Worm (Caenorhabditis elegans) whole organism, young adult: ENCODE measurements around the gene gpa-7.

Source experiments
- B0019.2 ChIP-seq: fragments of 200-800 bp; sonication (Bioruptor generic); conservative IDR thresholded peaks from 2 replicates; pipeline ENCODE4 v1.3.6; 2022; ENCODE audit warnings: missing genetic modification reagents, missing genetic modification characterization, missing compliant biosample characterization
- B0035.1 ChIP-seq: sonication (generic microtip); optimal IDR thresholded peaks from 2 replicates; lab custom pipeline; 2016; ENCODE audit warnings: missing genetic modification characterization, mild to moderate bottlenecking, missing compliant biosample characterization, missing genotype, missing genetic modification reagents
- B0261.1 ChIP-seq: sonication (generic microtip); optimal IDR thresholded peaks from 2 replicates; lab custom pipeline; 2016; ENCODE audit warnings: mild to moderate bottlenecking, missing genetic modification characterization, moderate library complexity, missing compliant biosample characterization
- C17E4.6 ChIP-seq: fragments of 200-800 bp; sonication (Bioruptor generic); IDR thresholded peaks from 2 replicates; pipeline ENCODE4 v1.3.6; 2022; ENCODE audit warnings: missing genetic modification reagents, missing genetic modification characterization, missing compliant biosample characterization
- F22D6.2 ChIP-seq: sonication (generic microtip); optimal IDR thresholded peaks from 2 replicates; lab custom pipeline; 2016; ENCODE audit warnings: mild to moderate bottlenecking, missing genetic modification characterization, missing compliant biosample characterization
- F33H1.4 ChIP-seq: fragments of 200-800 bp; sonication (Bioruptor generic); IDR thresholded peaks from 2 replicates; pipeline ENCODE4 v1.3.6; 2022; ENCODE audit warnings: missing genetic modification reagents, missing genetic modification characterization, missing compliant biosample characterization
- F39B2.1 ChIP-seq: fragments of 200-800 bp; sonication (Bioruptor generic); IDR thresholded peaks from 2 replicates; pipeline ENCODE4 v1.3.6; 2022; ENCODE audit warnings: missing genetic modification reagents, missing genetic modification characterization, missing compliant biosample characterization
- F49E8.2 ChIP-seq: sonication (generic microtip); optimal IDR thresholded peaks from 3 replicates; lab custom pipeline; 2017; ENCODE audit warnings: missing genetic modification characterization, mild to moderate bottlenecking, missing compliant biosample characterization, antibody characterized with exemption, moderate library complexity; ENCODE audit not compliant: insufficient read depth
- F52B5.7 ChIP-seq: sonication (generic microtip); optimal IDR thresholded peaks from 2 replicates; lab custom pipeline; 2016; ENCODE audit warnings: mild to moderate bottlenecking, missing genetic modification characterization, missing compliant biosample characterization
- F57C9.4 ChIP-seq: sonication (generic microtip); optimal IDR thresholded peaks from 2 replicates; lab custom pipeline; 2017; ENCODE audit warnings: mild to moderate bottlenecking, missing genetic modification characterization, missing compliant biosample characterization
- K12H6.12 ChIP-seq: fragments of 200-800 bp; sonication (Bioruptor generic); optimal IDR thresholded peaks from 2 replicates; lab custom pipeline; 2018; ENCODE audit warnings: mild to moderate bottlenecking, missing genetic modification characterization, missing compliant biosample characterization
- Y79H2A.3 ChIP-seq: fragments of 200-800 bp; sonication (Bioruptor generic); conservative IDR thresholded peaks from 2 replicates; pipeline ENCODE4 v1.3.6; 2022; ENCODE audit warnings: missing genetic modification reagents, missing genetic modification characterization, missing compliant biosample characterization
- Y95B8A.8 ChIP-seq: fragments of 200-800 bp; sonication (Bioruptor generic); IDR thresholded peaks from 2 replicates; pipeline ENCODE4 v1.3.6; 2022; ENCODE audit warnings: missing genetic modification reagents, missing genetic modification characterization, missing compliant biosample characterization
- athp-1 ChIP-seq: sonication (generic microtip); optimal IDR thresholded peaks from 2 replicates; lab custom pipeline; 2017; ENCODE audit warnings: mild to moderate bottlenecking, missing genetic modification characterization, missing compliant biosample characterization
- attf-3 ChIP-seq: fragments of 200-800 bp; sonication (Bioruptor generic); conservative IDR thresholded peaks from 2 replicates; pipeline ENCODE4 v1.3.6; 2022; ENCODE audit warnings: missing genetic modification reagents, missing genetic modification characterization, missing compliant biosample characterization
- attf-6 ChIP-seq: fragments of 200-800 bp; sonication (Bioruptor generic); IDR thresholded peaks from 2 replicates; pipeline ENCODE4 v1.3.6; 2022; ENCODE audit warnings: missing genetic modification reagents, missing genetic modification characterization, missing compliant biosample characterization
- ccch-3 ChIP-seq: fragments of 200-800 bp; sonication (Bioruptor generic); optimal IDR thresholded peaks from 2 replicates; lab custom pipeline; 2018; ENCODE audit warnings: mild to moderate bottlenecking, missing genetic modification characterization, missing compliant biosample characterization
- cebp-1 ChIP-seq, 2 experiments: fragments of 200-800 bp in 1 of 2; sonication (Bioruptor generic) in 1 of 2; sonication (generic microtip) in 1 of 2; IDR thresholded peaks in 1 of 2; optimal IDR thresholded peaks in 1 of 2; 2 replicates each; pipeline versions ENCODE4 v1.3.6 to Lab custom; 2017 to 2022; ENCODE audit warnings: missing compliant biosample characterization in 2 of 2, missing genetic modification characterization in 2 of 2, mild to moderate bottlenecking in 1 of 2, missing genetic modification reagents in 1 of 2, moderate library complexity in 1 of 2
- cebp-2 ChIP-seq: fragments of 200-800 bp; sonication (Bioruptor generic); IDR thresholded peaks from 2 replicates; pipeline ENCODE4 v1.3.6; 2022; ENCODE audit warnings: missing genetic modification characterization, missing compliant biosample characterization
- ceh-100 ChIP-seq: fragments of 200-800 bp; sonication (Bioruptor generic); IDR thresholded peaks from 2 replicates; pipeline ENCODE4 v1.3.6; 2022; ENCODE audit warnings: missing genetic modification reagents, missing genetic modification characterization, missing compliant biosample characterization
- ceh-27 ChIP-seq: fragments of 200-800 bp; sonication (Bioruptor generic); optimal IDR thresholded peaks from 2 replicates; lab custom pipeline; 2018; ENCODE audit warnings: mild to moderate bottlenecking, missing genetic modification characterization, moderate library complexity, missing compliant biosample characterization
- ceh-58 ChIP-seq: fragments of 200-800 bp; sonication (Bioruptor generic); IDR thresholded peaks from 2 replicates; pipeline ENCODE4 v1.3.6; 2022; ENCODE audit warnings: missing genetic modification characterization, missing compliant biosample characterization
- ceh-91 ChIP-seq: fragments of 200-800 bp; sonication (Bioruptor generic); IDR thresholded peaks from 2 replicates; pipeline ENCODE4 v1.3.6; 2022; ENCODE audit warnings: missing genetic modification reagents, missing genetic modification characterization, missing compliant biosample characterization
- dpl-1 ChIP-seq: fragments of 150-350 bp; optimal IDR thresholded peaks from 2 replicates; lab custom pipeline; 2014; ENCODE audit warnings: missing biosample characterization, missing genetic modification reagents, missing genetic modification characterization
- egl-18 ChIP-seq: fragments of 200-800 bp; sonication (Bioruptor generic); IDR thresholded peaks from 2 replicates; pipeline ENCODE4 v1.3.6; 2022; ENCODE audit warnings: missing genetic modification reagents, missing genetic modification characterization, missing compliant biosample characterization
- ets-4 ChIP-seq: fragments of 200-800 bp; sonication (Bioruptor generic); optimal IDR thresholded peaks from 2 replicates; lab custom pipeline; 2018; ENCODE audit warnings: mild to moderate bottlenecking, missing genetic modification characterization, missing compliant biosample characterization
- fkh-3 ChIP-seq: sonication (generic microtip); optimal IDR thresholded peaks from 2 replicates; lab custom pipeline; 2016; ENCODE audit warnings: mild to moderate bottlenecking, missing genetic modification characterization, missing compliant biosample characterization
- gei-17 ChIP-seq: fragments of 200-800 bp; sonication (Bioruptor generic); optimal IDR thresholded peaks from 2 replicates; lab custom pipeline; 2018; ENCODE audit warnings: mild to moderate bottlenecking, missing genetic modification characterization, missing compliant biosample characterization
- hlh-26 ChIP-seq: fragments of 200-800 bp; sonication (Bioruptor generic); conservative IDR thresholded peaks from 2 replicates; pipeline ENCODE4 v1.3.6; 2022; ENCODE audit warnings: missing genetic modification reagents, missing genetic modification characterization, missing compliant biosample characterization
- hmg-20 ChIP-seq: fragments of 200-800 bp; sonication (Bioruptor generic); IDR thresholded peaks from 2 replicates; pipeline ENCODE4 v1.3.6; 2022; ENCODE audit warnings: missing genetic modification reagents, missing genetic modification characterization, missing compliant biosample characterization
- madf-10 ChIP-seq: sonication (generic microtip); optimal IDR thresholded peaks from 2 replicates; lab custom pipeline; 2016; ENCODE audit warnings: mild to moderate bottlenecking, missing genetic modification characterization, missing compliant biosample characterization
- madf-6 ChIP-seq: fragments of 200-800 bp; sonication (Bioruptor generic); IDR thresholded peaks from 2 replicates; pipeline ENCODE4 v1.3.6; 2022; ENCODE audit warnings: missing genetic modification reagents, missing genetic modification characterization, missing compliant biosample characterization
- mel-28 ChIP-seq: sonication (generic microtip); optimal IDR thresholded peaks from 2 replicates; lab custom pipeline; 2016; ENCODE audit warnings: borderline replicate concordance, mild to moderate bottlenecking, missing genetic modification characterization, missing compliant biosample characterization
- mes-4 ChIP-seq: sonication (generic microtip); optimal IDR thresholded peaks from 2 replicates; lab custom pipeline; 2016; ENCODE audit warnings: missing genotype, missing genetic modification characterization, missing compliant biosample characterization
- nfyb-1 ChIP-seq: fragments of 200-800 bp; sonication (Bioruptor generic); IDR thresholded peaks from 2 replicates; pipeline ENCODE4 v1.3.6; 2022; ENCODE audit warnings: missing genetic modification reagents, missing genetic modification characterization, missing compliant biosample characterization
- pbrm-1 ChIP-seq: fragments of 200-800 bp; sonication (Bioruptor generic); IDR thresholded peaks from 2 replicates; pipeline ENCODE4 v1.3.6; 2022; ENCODE audit warnings: missing genetic modification reagents, missing genetic modification characterization, missing compliant biosample characterization
- pha-4 ChIP-seq: fragments of 150-350 bp; sonication (generic microtip); optimal IDR thresholded peaks from 2 replicates; lab custom pipeline; 2014; ENCODE audit warnings: missing biosample characterization, missing genetic modification reagents, missing genetic modification characterization
- rcor-1 ChIP-seq: fragments of 200-800 bp; sonication (Bioruptor generic); IDR thresholded peaks from 2 replicates; pipeline ENCODE4 v1.3.6; 2022; ENCODE audit warnings: missing genetic modification reagents, missing genetic modification characterization, missing compliant biosample characterization
- repo-1 ChIP-seq: sonication (generic microtip); optimal IDR thresholded peaks from 2 replicates; lab custom pipeline; 2017; ENCODE audit warnings: mild to moderate bottlenecking, missing genetic modification characterization, missing compliant biosample characterization
- sdz-38 ChIP-seq: sonication (generic microtip); optimal IDR thresholded peaks from 2 replicates; lab custom pipeline; 2016; ENCODE audit warnings: missing genotype, missing genetic modification characterization, missing compliant biosample characterization
- sptf-2 ChIP-seq: fragments of 200-800 bp; sonication (Bioruptor generic); optimal IDR thresholded peaks from 2 replicates; lab custom pipeline; 2018; ENCODE audit warnings: mild to moderate bottlenecking, missing genetic modification characterization, missing compliant biosample characterization
- tbp1 ChIP-seq: fragments of 200-800 bp; sonication (Bioruptor generic); optimal IDR thresholded peaks from 2 replicates; lab custom pipeline; 2018; ENCODE audit warnings: mild to moderate bottlenecking, missing genetic modification characterization, missing compliant biosample characterization
- tlf-1 ChIP-seq: fragments of 200-800 bp; sonication (Bioruptor generic); optimal IDR thresholded peaks from 2 replicates; lab custom pipeline; 2018; ENCODE audit warnings: mild to moderate bottlenecking, missing genetic modification characterization, missing compliant biosample characterization
- unc-130 ChIP-seq: sonication (generic microtip); optimal IDR thresholded peaks from 2 replicates; lab custom pipeline; 2016; ENCODE audit warnings: missing genetic modification reagents, missing genetic modification characterization, missing compliant biosample characterization
- xnd-1 ChIP-seq: sonication (generic microtip); optimal IDR thresholded peaks from 2 replicates; lab custom pipeline; 2016; ENCODE audit warnings: missing genotype, missing genetic modification reagents, missing genetic modification characterization, missing compliant biosample characterization
- zim-3 ChIP-seq: sonication (generic microtip); optimal IDR thresholded peaks from 2 replicates; lab custom pipeline; 2017; ENCODE audit warnings: mild to moderate bottlenecking, missing genetic modification characterization, moderate library complexity, missing compliant biosample characterization
- ztf-18 ChIP-seq: sonication (generic microtip); optimal IDR thresholded peaks from 2 replicates; lab custom pipeline; 2016; ENCODE audit warnings: missing genotype, mild to moderate bottlenecking, missing genetic modification characterization, missing compliant biosample characterization
- ztf-25 ChIP-seq: fragments of 200-800 bp; sonication (Bioruptor generic); IDR thresholded peaks from 2 replicates; pipeline ENCODE4 v1.3.6; 2022; ENCODE audit warnings: missing genetic modification reagents, missing genetic modification characterization, missing compliant biosample characterization
- ztf-6 ChIP-seq: fragments of 200-800 bp; sonication (Bioruptor generic); IDR thresholded peaks from 2 replicates; pipeline ENCODE4 v1.3.6; 2022; ENCODE audit warnings: missing genetic modification reagents, missing genetic modification characterization, missing compliant biosample characterization

Gene gpa-7

ce11 chrIV:10373772-10374288 lies 30.0 kb upstream of the gpa-7 start, which contains the start of gene mpz-5 (continued):
- TF ChIP-seq pbrm-1 (GFP tag; lab: Robert Waterston, UW) (peak; percentile 68; the same call in 1 of the 2 replicates), dpl-1 (GFP tag; lab: Kevin White, UChicago) (peak; percentile 11), gei-17 (GFP tag; lab: Kevin White, UChicago) (no peak), ztf-6 (GFP tag; lab: Robert Waterston, UW) (no peak), C17E4.6 (GFP tag; lab: Robert Waterston, UW) (no peak), madf-6 (GFP tag; lab: Robert Waterston, UW) (peak; percentile 54; the same call in 1 of the 2 replicates), athp-1 (tag; lab: Kevin White, UChicago) (no peak), attf-3 (GFP tag; lab: Robert Waterston, UW) (no peak), hlh-26 (GFP tag; lab: Robert Waterston, UW) (no peak), zim-3 (no peak), pha-4 (tag; lab: Kevin White, UChicago) (no peak), mel-28 (tag; lab: Kevin White, UChicago) (no peak), ceh-100 (GFP tag; lab: Robert Waterston, UW) (no peak), ceh-27 (GFP tag; lab: Kevin White, UChicago) (no peak), B0261.1 (tag; lab: Kevin White, UChicago) (no peak), F52B5.7 (tag; lab: Kevin White, UChicago) (no peak), K12H6.12 (tag; lab: Kevin White, UChicago) (no peak), ztf-18 (tag; lab: Kevin White, UChicago) (peak; percentile 96), F57C9.4 (no peak), ccch-3 (no peak), nfyb-1 (peak; percentile 67), unc-130 (GFP tag; lab: Kevin White, UChicago) (no peak), repo-1 (tag; lab: Kevin White, UChicago) (no peak), fkh-3 (tag; lab: Kevin White, UChicago) (no peak), tbp1 (GFP tag; lab: Kevin White, UChicago) (peak; percentile 22), hmg-20 (GFP tag; lab: Robert Waterston, UW) (0 out of 2 replicates have a peak, but pooled peaks have one; percentile 42), xnd-1 (tag; lab: Kevin White, UChicago) (no peak), tlf-1 (GFP tag; lab: Kevin White, UChicago) (peak; percentile 6), F22D6.2 (no peak), ets-4 (GFP tag; lab: Kevin White, UChicago) (no peak), Y79H2A.3 (no peak), ztf-25 (GFP tag; lab: Robert Waterston, UW) (no peak), F33H1.4 (peak; percentile 72), mes-4 (tag; lab: Kevin White, UChicago) (no peak), B0035.1 (no peak), egl-18 (no peak), sdz-38 (tag; lab: Kevin White, UChicago) (no peak), Y95B8A.8 (GFP tag; lab: Robert Waterston, UW) (no peak), ceh-58 (no peak), rcor-1 (GFP tag; lab: Robert Waterston, UW) (peak; percentile 62), attf-6 (GFP tag; lab: Robert Waterston, UW) (no peak), B0019.2 (GFP tag; lab: Robert Waterston, UW) (no peak), F49E8.2 (tag; lab: Kevin White, UChicago) (peak; percentile 12), ceh-91 (no peak), madf-10 (tag; lab: Kevin White, UChicago) (peak; percentile 7), cebp-2 (GFP tag; lab: Robert Waterston, UW) (no peak), cebp-1 (GFP tag; IDR thresholded peaks at IDR 0.05; lab: Robert Waterston, UW) (no peak), cebp-1 (tag; optimal IDR thresholded peaks at IDR 0.05; lab: Kevin White, UChicago) (peak; percentile 69), sptf-2 (GFP tag; lab: Kevin White, UChicago) (no peak), F39B2.1 (GFP tag; lab: Robert Waterston, UW) (no peak)
